Fruit fly (Drosophila melanogaster) whole organism: ENCODE results near the gene Gr93d.

Source experiments
- CG8478 ChIP-seq: fragments of >200 bp; optimal IDR thresholded peaks from 2 replicates; lab custom pipeline; 2018; ENCODE audit warnings: inconsistent platforms
- Dll ChIP-seq: fragments of >200 bp; optimal IDR thresholded peaks from 2 replicates; lab custom pipeline; 2017
- pan ChIP-seq: fragments of >200 bp; optimal IDR thresholded peaks from 2 replicates; lab custom pipeline; 2017
- psq ChIP-seq: fragments of >200 bp; optimal IDR thresholded peaks from 2 replicates; lab custom pipeline; 2017
- usp ChIP-seq: fragments of >200 bp; optimal IDR thresholded peaks from 2 replicates; lab custom pipeline; 2017; ENCODE audit warnings: missing biosample characterization, missing genetic modification characterization, mixed read lengths

DNA sequence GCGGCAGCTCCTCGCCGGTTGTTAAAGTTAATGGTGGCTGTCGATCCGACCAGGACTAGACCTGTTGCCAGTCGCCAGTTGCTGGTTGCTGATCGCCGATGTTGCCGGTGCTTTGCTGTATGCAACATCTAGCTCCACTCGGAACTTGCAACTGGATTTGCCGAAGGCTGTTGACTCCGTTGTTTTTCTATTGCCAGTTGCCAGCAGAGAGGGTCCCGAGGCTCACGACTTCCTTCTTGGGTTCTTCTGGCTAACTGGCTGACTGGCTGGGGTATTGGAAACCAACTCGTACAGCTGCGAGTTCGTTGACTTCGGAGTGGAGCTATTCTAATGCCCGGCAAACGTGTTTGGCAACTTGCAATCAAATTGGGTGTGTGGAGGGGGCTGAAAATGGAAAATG, 15.4 kb downstream of the Gr93d start:
- TF ChIP-seq psq (no peak), CG8478 (lab: Kevin White, UChicago) (no peak), pan (no peak), usp (GFP tag; lab: Kevin White, UChicago) (no peak), Dll (lab: Kevin White, UChicago) (no peak)
